Fruit fly (Drosophila melanogaster) whole organism, embryonic: ENCODE results near the gene TFAM.

ENCODE experiments used
- Antp ChIP-seq: fragments of 200-800 bp; sonication (Bioruptor generic); optimal IDR thresholded peaks from 3 replicates; lab custom pipeline; 2016; ENCODE audit warnings: missing biosample characterization, missing genetic modification characterization
- Atf3 ChIP-seq: fragments of 200-800 bp; sonication (Bioruptor generic); optimal IDR thresholded peaks from 3 replicates; lab custom pipeline; 2016; ENCODE audit warnings: missing biosample characterization, missing genetic modification characterization
- CG10366 ChIP-seq: fragments of 200-800 bp; sonication (Bioruptor generic); IDR thresholded peaks from 2 replicates; pipeline ENCODE4 v1.3.6; 2022; ENCODE audit warnings: missing biosample characterization, missing genetic modification characterization
- CG11085 ChIP-seq: fragments of 200-800 bp; sonication (Bioruptor generic); IDR thresholded peaks from 2 replicates; pipeline ENCODE4 v1.3.6; 2022; ENCODE audit warnings: missing biosample characterization, missing genetic modification characterization
- CG12104 ChIP-seq: fragments of 200-800 bp; sonication (Bioruptor generic); optimal IDR thresholded peaks from 3 replicates; lab custom pipeline; 2016; ENCODE audit warnings: missing biosample characterization, missing genetic modification characterization
- CG12769 ChIP-seq: fragments of 200-800 bp; sonication (Bioruptor generic); optimal IDR thresholded peaks from 2 replicates; lab custom pipeline; 2019; ENCODE audit warnings: missing biosample characterization, mild to moderate bottlenecking, missing genetic modification characterization, moderate library complexity
- CG14710 ChIP-seq: fragments of 200-800 bp; sonication (Bioruptor generic); optimal IDR thresholded peaks from 3 replicates; lab custom pipeline; 2019; ENCODE audit warnings: missing biosample characterization, mild to moderate bottlenecking, missing genetic modification characterization, moderate library complexity
- CG15269 ChIP-seq: fragments of 200-800 bp; sonication (Bioruptor generic); optimal IDR thresholded peaks from 2 replicates; lab custom pipeline; 2018; ENCODE audit warnings: missing biosample characterization, mild to moderate bottlenecking, missing genetic modification characterization, moderate library complexity
- CG17328 ChIP-seq: fragments of 200-800 bp; sonication (Bioruptor generic); IDR thresholded peaks from 2 replicates; pipeline ENCODE4 v1.3.6; 2022; ENCODE audit warnings: missing biosample characterization, missing genetic modification characterization
- CG17829 ChIP-seq: fragments of 200-800 bp; optimal IDR thresholded peaks from 2 replicates; lab custom pipeline; 2019; ENCODE audit warnings: missing biosample characterization, mild to moderate bottlenecking, missing genetic modification characterization, moderate library complexity
- CG2712 ChIP-seq: fragments of 200-800 bp; optimal IDR thresholded peaks from 3 replicates; lab custom pipeline; 2019; ENCODE audit warnings: missing biosample characterization, mild to moderate bottlenecking, missing genetic modification characterization, moderate library complexity
- CG2889 ChIP-seq: fragments of 200-800 bp; sonication (Bioruptor generic); IDR thresholded peaks from 3 replicates; pipeline ENCODE4 v1.3.6; 2022; ENCODE audit warnings: missing biosample characterization, missing genetic modification characterization
- CG33557 ChIP-seq: fragments of 200-800 bp; sonication (Bioruptor generic); optimal IDR thresholded peaks from 2 replicates; lab custom pipeline; 2019; ENCODE audit warnings: missing biosample characterization, mild to moderate bottlenecking, missing genetic modification characterization, moderate library complexity
- CG3407 ChIP-seq: fragments of 200-800 bp; sonication (Bioruptor generic); optimal IDR thresholded peaks from 2 replicates; lab custom pipeline; 2018; ENCODE audit warnings: missing biosample characterization, mild to moderate bottlenecking, missing genetic modification characterization
- CG42726 ChIP-seq: fragments of 200-800 bp; sonication (Bioruptor generic); IDR thresholded peaks from 2 replicates; pipeline ENCODE4 v1.3.6; 2022; ENCODE audit warnings: missing biosample characterization, missing genetic modification characterization; ENCODE audit not compliant: partially characterized antibody
- CG6654 ChIP-seq: fragments of 200-800 bp; sonication (Bioruptor generic); optimal IDR thresholded peaks from 2 replicates; lab custom pipeline; 2017; ENCODE audit warnings: missing biosample characterization, mild to moderate bottlenecking, missing genetic modification characterization
- CG8089 ChIP-seq: fragments of 200-800 bp; sonication (Bioruptor generic); optimal IDR thresholded peaks from 3 replicates; lab custom pipeline; 2016; ENCODE audit warnings: missing biosample characterization, missing genetic modification characterization
- CG8924 ChIP-seq: fragments of 200-800 bp; optimal IDR thresholded peaks from 3 replicates; lab custom pipeline; 2019; ENCODE audit warnings: missing biosample characterization, mild to moderate bottlenecking, missing genetic modification characterization, moderate library complexity
- CG9215 ChIP-seq: fragments of 200-800 bp; sonication (Bioruptor generic); IDR thresholded peaks from 2 replicates; pipeline ENCODE4 v1.3.6; 2022; ENCODE audit warnings: missing biosample characterization, missing genetic modification characterization
- D19B ChIP-seq: fragments of 200-800 bp; sonication (Bioruptor generic); optimal IDR thresholded peaks from 2 replicates; lab custom pipeline; 2017; ENCODE audit warnings: missing biosample characterization, mild to moderate bottlenecking, missing genetic modification characterization
- E2f1 ChIP-seq: fragments of 200-800 bp; sonication (Bioruptor generic); IDR thresholded peaks from 2 replicates; pipeline ENCODE4 v1.3.6; 2022; ENCODE audit warnings: missing biosample characterization, missing genetic modification characterization
- E2f2 ChIP-seq: fragments of 200-800 bp; sonication (Bioruptor generic); IDR thresholded peaks from 2 replicates; pipeline ENCODE4 v1.3.6; 2022; ENCODE audit warnings: missing biosample characterization, missing genetic modification characterization
- Lhr ChIP-seq: fragments of 200-800 bp; sonication (Bioruptor generic); optimal IDR thresholded peaks from 3 replicates; lab custom pipeline; 2017; ENCODE audit warnings: mild to moderate bottlenecking, missing biosample characterization, missing genetic modification reagents, missing genetic modification characterization
- Mes4 ChIP-seq: fragments of 200-800 bp; sonication (Bioruptor generic); optimal IDR thresholded peaks from 2 replicates; lab custom pipeline; 2016; ENCODE audit warnings: missing biosample characterization, missing genetic modification characterization
- Nf-YA ChIP-seq: fragments of 200-800 bp; sonication (Bioruptor generic); IDR thresholded peaks from 2 replicates; pipeline ENCODE4 v1.3.6; 2022; ENCODE audit warnings: missing biosample characterization, missing genetic modification characterization
- Six4 ChIP-seq: fragments of 200-800 bp; sonication (Bioruptor generic); optimal IDR thresholded peaks from 2 replicates; lab custom pipeline; 2016; ENCODE audit warnings: missing biosample characterization, missing genetic modification characterization
- Sox100B ChIP-seq: fragments of 200-800 bp; sonication (Bioruptor generic); optimal IDR thresholded peaks from 3 replicates; lab custom pipeline; 2018; ENCODE audit warnings: missing biosample characterization, mild to moderate bottlenecking, missing genetic modification characterization
- Sox102F ChIP-seq: fragments of 200-800 bp; sonication (Bioruptor generic); optimal IDR thresholded peaks from 2 replicates; lab custom pipeline; 2018; ENCODE audit warnings: missing biosample characterization, mild to moderate bottlenecking, missing genetic modification characterization, moderate library complexity
- ac ChIP-seq: fragments of 200-800 bp; sonication (Bioruptor generic); optimal IDR thresholded peaks from 3 replicates; lab custom pipeline; 2017; ENCODE audit warnings: missing biosample characterization, mild to moderate bottlenecking, missing genetic modification characterization
- bsh ChIP-seq, 2 experiments: fragments of 200-800 bp; sonication (Bioruptor generic); optimal IDR thresholded peaks; 2 replicates each; lab custom pipeline; 2017 to 2018; ENCODE audit warnings: mild to moderate bottlenecking in 2 of 2, missing biosample characterization in 2 of 2, missing genetic modification characterization in 2 of 2, moderate library complexity in 1 of 2
- btn ChIP-seq: fragments of 200-800 bp; sonication (Bioruptor generic); optimal IDR thresholded peaks from 2 replicates; lab custom pipeline; 2016; ENCODE audit warnings: missing biosample characterization, missing genetic modification characterization
- crc ChIP-seq: fragments of 200-800 bp; sonication (Bioruptor generic); optimal IDR thresholded peaks from 2 replicates; lab custom pipeline; 2016; ENCODE audit warnings: missing biosample characterization, missing genetic modification characterization
- cwo ChIP-seq: fragments of 200-800 bp; sonication (Bioruptor generic); optimal IDR thresholded peaks from 3 replicates; lab custom pipeline; 2017; ENCODE audit warnings: missing biosample characterization, missing genetic modification characterization, mild to moderate bottlenecking, moderate library complexity, missing genetic modification reagents
- dm ChIP-seq: fragments of 200-800 bp; sonication (Bioruptor generic); optimal IDR thresholded peaks from 3 replicates; lab custom pipeline; 2016; ENCODE audit warnings: missing biosample characterization, missing genetic modification characterization
- dpn ChIP-seq, 2 experiments: fragments of 200-800 bp; sonication (Bioruptor generic); optimal IDR thresholded peaks; 3 replicates each; lab custom pipeline; 2016; ENCODE audit warnings: missing biosample characterization in 2 of 2, missing genetic modification characterization in 2 of 2
- gro ChIP-seq: fragments of 200-800 bp; sonication (Bioruptor generic); optimal IDR thresholded peaks from 2 replicates; lab custom pipeline; 2016; ENCODE audit warnings: missing biosample characterization, missing genetic modification characterization
- gsb ChIP-seq: fragments of 200-800 bp; sonication (Bioruptor generic); IDR thresholded peaks from 2 replicates; pipeline ENCODE4 v1.3.6; 2022; ENCODE audit warnings: missing biosample characterization, missing genetic modification characterization
- hkb ChIP-seq, 2 experiments: fragments of 200-800 bp in 1 of 2; fragments of >200 bp in 1 of 2; sonication (Bioruptor generic) in 1 of 2; IDR thresholded peaks in 1 of 2; optimal IDR thresholded peaks in 1 of 2; 2 replicates each; pipeline versions ENCODE4 v1.3.6 to Lab custom; 2017 to 2022; ENCODE audit warnings: missing biosample characterization in 1 of 2, missing genetic modification characterization in 1 of 2
- lbe ChIP-seq: fragments of 200-800 bp; sonication (Bioruptor generic); optimal IDR thresholded peaks from 2 replicates; lab custom pipeline; 2016; ENCODE audit warnings: missing biosample characterization, mild to moderate bottlenecking, missing genetic modification characterization
- lilli ChIP-seq: fragments of 200-800 bp; sonication (Bioruptor generic); optimal IDR thresholded peaks from 3 replicates; lab custom pipeline; 2016; ENCODE audit warnings: missing biosample characterization, missing genetic modification characterization
- mirr ChIP-seq: fragments of 200-800 bp; sonication (Bioruptor generic); optimal IDR thresholded peaks from 3 replicates; lab custom pipeline; 2018; ENCODE audit warnings: missing biosample characterization, mild to moderate bottlenecking, missing genetic modification characterization
- nerfin-2 ChIP-seq: fragments of 200-800 bp; sonication (Bioruptor generic); IDR thresholded peaks from 2 replicates; pipeline ENCODE4 v1.3.6; 2022; ENCODE audit warnings: missing biosample characterization, missing genetic modification characterization; ENCODE audit not compliant: partially characterized antibody
- nom ChIP-seq: fragments of 200-800 bp; sonication (Bioruptor generic); optimal IDR thresholded peaks from 2 replicates; lab custom pipeline; 2017; ENCODE audit warnings: missing biosample characterization, missing genetic modification characterization, mild to moderate bottlenecking, moderate library complexity, missing genetic modification reagents
- onecut ChIP-seq: fragments of 200-800 bp; sonication (Bioruptor generic); IDR thresholded peaks from 2 replicates; pipeline ENCODE4 v1.3.6; 2022; ENCODE audit warnings: missing biosample characterization, missing genetic modification characterization
- psq ChIP-seq: fragments of 200-800 bp; sonication (Bioruptor generic); optimal IDR thresholded peaks from 2 replicates; lab custom pipeline; 2017; ENCODE audit warnings: missing biosample characterization, missing genetic modification characterization
- stc ChIP-seq: fragments of 200-800 bp; sonication (Bioruptor generic); IDR thresholded peaks from 2 replicates; pipeline ENCODE4 v1.3.6; 2022; ENCODE audit warnings: missing biosample characterization, missing genetic modification characterization
- tx ChIP-seq: fragments of 200-800 bp; sonication (Bioruptor generic); optimal IDR thresholded peaks from 2 replicates; lab custom pipeline; 2016; ENCODE audit warnings: missing biosample characterization, missing genetic modification characterization
- zen ChIP-seq: fragments of 200-800 bp; sonication (Bioruptor generic); optimal IDR thresholded peaks from 3 replicates; lab custom pipeline; 2018; ENCODE audit warnings: missing biosample characterization, mild to moderate bottlenecking, missing genetic modification characterization, moderate library complexity

Gene TFAM

DNA sequence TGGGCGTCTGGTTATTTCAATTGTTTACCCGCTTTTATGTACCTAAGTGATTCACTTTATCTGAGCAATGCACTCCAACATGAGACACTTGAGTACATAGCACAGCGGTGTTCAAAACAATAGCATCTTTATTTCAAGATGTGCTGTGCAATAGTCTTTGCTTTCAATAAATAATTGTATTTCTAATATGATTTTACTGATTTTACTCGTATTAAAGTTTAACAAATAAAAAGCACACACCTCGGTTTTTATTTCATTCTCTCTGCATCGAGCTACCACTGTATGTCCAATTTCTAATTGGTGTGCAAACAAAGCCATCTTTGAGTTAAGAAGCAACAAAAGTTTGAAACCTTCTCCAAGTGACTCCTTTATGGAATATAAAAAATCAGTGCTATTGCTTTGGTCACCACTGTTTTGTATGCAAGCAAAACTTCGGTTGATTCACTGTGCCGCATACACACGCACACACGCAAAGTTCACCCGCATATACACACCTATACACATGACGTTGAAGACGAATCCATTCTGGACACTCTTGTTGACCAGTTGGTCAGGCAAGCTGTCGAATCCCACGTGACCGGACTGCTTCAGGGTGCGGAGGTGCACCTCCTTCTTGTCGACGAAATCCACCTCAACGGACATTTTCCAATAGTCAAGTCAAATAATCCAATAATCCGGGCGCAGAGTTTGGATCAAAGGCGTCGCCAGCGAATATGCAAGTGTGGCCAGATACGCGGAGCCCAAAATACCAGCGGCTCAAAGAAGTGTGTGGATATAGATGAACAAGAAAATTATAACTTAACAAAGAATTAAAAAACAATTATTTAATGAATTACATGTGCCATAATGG is 11.0 kb upstream of the TFAM start, which contains the start of gene Septin2 (continued):
- TF ChIP-seq CG17328 (GFP tag; lab: Robert Waterston, UW) (peak; percentile 54; the same call in 1 of the 2 replicates), dm (GFP tag; lab: Kevin White, UChicago) (no peak), lilli (peak; percentile 66), CG2889 (GFP tag; lab: Robert Waterston, UW) (0 out of 3 replicates have a peak, but pooled peaks have one; percentile 31), bsh (GFP tag; optimal IDR thresholded peaks at IDR 0.05; lab: Kevin White, UChicago) (peak; percentile 79), nerfin-2 (GFP tag; lab: Robert Waterston, UW) (no peak), E2f1 (GFP tag; lab: Robert Waterston, UW) (peak; percentile 52), zen (peak; percentile 2), CG8924 (tag; lab: Kevin White, UChicago) (peak; percentile 86), ac (GFP tag; lab: Kevin White, UChicago) (peak; percentile 46), CG12769 (tag; lab: Kevin White, UChicago) (no peak), crc (GFP tag; lab: Kevin White, UChicago) (peak; percentile 53), gro (no peak), nom (GFP tag; lab: Kevin White, UChicago) (peak; percentile 83), cwo (GFP tag; lab: Kevin White, UChicago) (peak; percentile 73), CG42726 (GFP tag; lab: Robert Waterston, UW) (no peak), CG8089 (GFP tag; lab: Kevin White, UChicago) (peak; percentile 51), Sox100B (GFP tag; lab: Kevin White, UChicago) (peak; percentile 95), Lhr (peak; percentile 70), mirr (GFP tag; lab: Kevin White, UChicago) (no peak), Six4 (GFP tag; lab: Kevin White, UChicago) (peak; percentile 81), lbe (GFP tag; lab: Kevin White, UChicago) (peak; percentile 85), CG11085 (GFP tag; lab: Robert Waterston, UW) (no peak), Nf-YA (GFP tag; lab: Robert Waterston, UW) (peak; percentile 59; the same call in 1 of the 2 replicates), CG2712 (tag; lab: Kevin White, UChicago) (peak; percentile 84), tx (peak; percentile 47), Atf3 (GFP tag; lab: Kevin White, UChicago) (peak; percentile 53), CG15269 (tag; lab: Kevin White, UChicago) (peak; percentile 77), btn (GFP tag; lab: Kevin White, UChicago) (peak; percentile 56), CG33557 (GFP tag; lab: Kevin White, UChicago) (peak; percentile 74), Antp (GFP tag; lab: Kevin White, UChicago) (peak; percentile 25), CG6654 (GFP tag; lab: Kevin White, UChicago) (peak; percentile 69), psq (peak; percentile 13), Sox102F (GFP tag; lab: Kevin White, UChicago) (peak; percentile 82), stc (peak; percentile 71), gsb (no peak), CG12104 (GFP tag; lab: Kevin White, UChicago) (peak; percentile 83), CG17829 (tag; lab: Kevin White, UChicago) (peak; percentile 82), E2f2 (GFP tag; lab: Robert Waterston, UW) (peak; percentile 37; the same call in 1 of the 2 replicates), CG10366 (GFP tag; lab: Robert Waterston, UW) (peak; percentile 49; the same call in 1 of the 2 replicates), CG14710 (peak; percentile 85), dpn (GFP tag; optimal IDR thresholded peaks at IDR 0.05; lab: Kevin White, UChicago) (peak; percentile 49 to 75), Mes4 (GFP tag; lab: Kevin White, UChicago) (peak; percentile 65), onecut (GFP tag; lab: Robert Waterston, UW) (peak; percentile 19; the same call in 1 of the 2 replicates), CG9215 (GFP tag; lab: Robert Waterston, UW) (0 out of 2 replicates have a peak, but pooled peaks have one; percentile 24), CG3407 (GFP tag; lab: Kevin White, UChicago) (peak; percentile 81), hkb (optimal IDR thresholded peaks at IDR 0.05; lab: Kevin White, UChicago) (no peak), hkb (GFP tag; IDR thresholded peaks at IDR 0.05; lab: Robert Waterston, UW) (peak; percentile 82), D19B (GFP tag; lab: Kevin White, UChicago) (peak; percentile 32)
